Fruit fly (Drosophila melanogaster) whole organism, larva: ENCODE measurements around the gene Bin1.

Experiments used
- noc ChIP-seq: fragments of 200-800 bp; sonication (Bioruptor generic); optimal IDR thresholded peaks from 3 replicates; lab custom pipeline; 2019; ENCODE audit warnings: missing biosample characterization, mild to moderate bottlenecking, missing genetic modification characterization, moderate library complexity

Gene Bin1

DNA sequence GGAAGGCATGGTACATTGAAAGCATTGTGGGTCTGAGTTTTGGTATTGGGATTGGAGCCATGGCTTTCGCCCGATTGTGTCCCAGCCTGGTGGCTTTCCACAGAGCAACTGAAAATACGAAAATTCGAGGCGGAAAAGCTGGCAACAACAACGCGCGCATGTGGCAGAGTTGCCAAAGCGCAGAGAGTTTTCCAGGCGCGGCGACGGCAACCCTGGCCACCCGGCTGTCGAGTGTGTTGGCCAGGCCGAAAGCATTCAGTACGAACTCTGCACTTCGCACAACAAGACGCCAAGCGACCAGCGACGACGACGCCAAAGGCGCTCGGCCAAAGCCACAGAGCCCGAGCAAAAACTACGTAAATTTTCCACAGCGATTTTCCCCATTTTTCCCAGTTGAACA lies 36.4 kb upstream of the Bin1 start:
- no peak for TF ChIP-seq noc (tag; lab: Kevin White, UChicago)

DNA sequence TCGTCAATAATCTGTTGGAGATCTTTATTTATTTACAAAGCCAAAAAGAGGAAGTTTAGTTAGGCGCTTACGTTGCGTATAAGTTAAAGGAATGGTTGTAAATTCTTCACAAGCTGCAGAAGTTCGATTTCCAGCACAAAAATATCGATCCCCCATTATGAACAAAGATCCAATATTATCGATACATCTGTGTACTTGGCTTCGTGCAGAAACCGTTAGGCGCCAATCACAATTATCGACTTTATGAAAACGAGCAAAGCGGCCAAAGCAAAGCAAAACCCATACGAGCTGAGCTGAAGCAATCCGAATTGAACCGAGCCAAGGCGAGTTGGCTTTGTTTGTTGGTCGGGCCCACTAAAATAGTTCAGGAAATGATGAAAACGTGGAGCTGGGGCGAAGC lies 36.0 kb upstream of the Bin1 start, which contains the start of gene tara:
Gene tara, plus strand, starts transcription at position 301 of the 400 bp plus-strand sequence.
- no peak for TF ChIP-seq noc (tag; lab: Kevin White, UChicago)

- TF ChIP-seq noc (tag; lab: Kevin White, UChicago), result peak; percentile 95
Observed at dm6 chr3R:16224415-16225165, 35.2 kb upstream of the Bin1 start.

DNA sequence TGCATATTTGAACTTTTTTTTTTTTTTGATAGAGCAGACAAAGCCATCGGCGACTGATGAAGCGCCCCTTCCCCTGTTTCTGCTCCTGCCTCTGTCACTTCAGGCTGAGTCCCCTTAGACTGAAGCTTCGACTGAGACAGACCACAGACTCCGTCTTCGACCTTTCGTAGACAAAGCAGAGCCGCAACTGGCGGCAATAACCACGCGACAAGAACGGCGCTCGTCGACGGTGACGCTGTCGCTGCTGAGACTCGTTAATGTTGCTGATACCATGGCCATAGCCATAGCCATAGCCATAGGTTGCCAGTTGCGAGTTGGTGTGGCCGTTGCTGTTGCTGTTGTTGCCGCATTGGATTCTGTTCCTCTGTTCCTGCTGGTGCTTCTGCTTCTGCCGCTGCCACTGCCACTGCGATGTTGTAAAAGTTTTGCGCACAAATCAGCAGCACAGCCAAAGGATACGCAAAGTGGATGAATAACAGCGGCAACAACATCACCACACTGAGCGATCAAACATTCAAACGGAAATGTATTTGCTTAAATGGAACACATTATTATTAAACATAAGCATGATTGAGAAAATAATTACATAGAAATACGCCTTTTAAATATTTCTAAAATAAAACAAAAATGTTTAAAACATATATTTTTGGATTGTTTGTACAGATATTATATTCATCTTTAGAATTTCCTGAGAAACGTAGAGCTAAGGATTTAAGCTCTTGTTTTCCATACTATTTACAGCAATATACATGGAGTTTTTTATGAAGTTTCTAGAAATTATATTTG lies 34.1 kb upstream of the Bin1 start:
- no peak for TF ChIP-seq noc (tag; lab: Kevin White, UChicago)

DNA sequence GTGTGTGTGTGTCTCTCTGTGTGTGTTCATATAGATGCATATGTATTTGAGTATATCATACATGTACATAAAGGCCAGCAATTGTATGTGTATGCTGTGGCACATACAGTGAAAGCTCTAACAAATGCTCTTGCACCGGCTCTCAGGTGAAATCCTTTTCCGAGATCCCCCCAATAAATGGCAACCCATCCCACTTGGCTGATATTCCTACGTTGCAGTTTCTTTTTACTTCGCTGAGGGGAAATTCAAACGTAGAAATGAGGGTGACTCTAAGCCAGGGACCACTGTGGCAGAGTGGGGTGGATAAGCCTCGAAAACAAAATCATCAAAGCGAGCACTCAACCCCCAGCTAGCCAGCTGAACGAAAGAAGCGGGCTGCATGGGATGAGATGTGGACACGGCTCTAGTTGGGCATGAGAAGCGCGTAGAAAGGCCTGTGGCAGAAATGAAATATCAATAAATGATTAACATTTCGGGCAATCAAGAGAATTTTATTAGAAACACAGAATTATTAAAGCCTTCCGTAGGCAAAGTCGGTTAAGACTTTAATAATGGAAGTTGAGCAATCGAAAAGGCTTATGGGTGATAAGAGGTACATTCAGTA lies 33.0 kb upstream of the Bin1 start:
- TF ChIP-seq noc (tag; lab: Kevin White, UChicago), result peak; percentile 84

DNA sequence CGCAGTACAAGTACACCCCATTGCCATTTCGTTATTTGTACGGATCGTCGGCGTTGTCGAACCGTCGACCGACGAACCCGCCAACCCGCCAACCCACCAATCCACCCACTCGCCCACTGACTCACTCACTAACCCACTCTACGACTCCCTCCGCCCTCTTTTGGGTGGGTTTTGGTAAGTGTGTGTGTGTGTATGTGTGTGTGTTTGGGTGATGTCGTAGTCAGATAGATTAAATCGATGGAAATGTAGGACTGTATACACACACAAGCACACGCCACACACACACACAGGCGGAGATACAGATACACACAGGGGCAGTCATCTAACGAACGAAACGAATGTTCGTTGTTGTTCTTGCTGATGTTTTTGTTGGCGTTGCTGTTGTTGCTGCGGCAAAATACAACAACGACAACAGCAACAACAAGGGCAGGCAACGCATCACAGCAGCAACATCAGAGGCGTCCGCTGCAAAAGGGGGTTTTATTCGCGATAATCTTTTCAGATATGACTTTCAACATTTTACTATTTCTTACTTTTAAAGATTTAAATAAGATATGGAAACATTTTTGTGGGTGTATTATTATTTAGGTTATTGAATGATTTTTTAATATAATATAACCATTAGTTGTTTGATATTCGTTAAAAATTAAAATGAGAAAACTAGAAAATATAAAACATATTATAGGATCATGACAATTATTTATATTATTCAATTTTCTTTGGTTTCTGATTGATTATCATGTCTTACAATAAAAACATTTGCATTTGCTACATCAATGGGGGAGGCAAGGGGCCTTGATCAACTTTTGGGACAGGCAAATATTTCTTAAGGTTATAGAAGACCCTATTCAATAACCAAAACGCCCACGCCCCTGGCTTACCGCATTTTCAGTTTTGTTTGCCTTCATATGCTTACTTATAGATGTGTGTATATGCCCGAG lies 32.3 kb upstream of the Bin1 start:
- TF ChIP-seq noc (tag; lab: Kevin White, UChicago), result peak; percentile 64

- TF ChIP-seq noc (tag; lab: Kevin White, UChicago), result no peak
Observed at dm6 chr3R:16220854-16221253, 31.5 kb upstream of the Bin1 start.

- no peak for TF ChIP-seq noc (tag; lab: Kevin White, UChicago)
Observed at dm6 chr3R:16220050-16220670, 30.8 kb upstream of the Bin1 start.

DNA sequence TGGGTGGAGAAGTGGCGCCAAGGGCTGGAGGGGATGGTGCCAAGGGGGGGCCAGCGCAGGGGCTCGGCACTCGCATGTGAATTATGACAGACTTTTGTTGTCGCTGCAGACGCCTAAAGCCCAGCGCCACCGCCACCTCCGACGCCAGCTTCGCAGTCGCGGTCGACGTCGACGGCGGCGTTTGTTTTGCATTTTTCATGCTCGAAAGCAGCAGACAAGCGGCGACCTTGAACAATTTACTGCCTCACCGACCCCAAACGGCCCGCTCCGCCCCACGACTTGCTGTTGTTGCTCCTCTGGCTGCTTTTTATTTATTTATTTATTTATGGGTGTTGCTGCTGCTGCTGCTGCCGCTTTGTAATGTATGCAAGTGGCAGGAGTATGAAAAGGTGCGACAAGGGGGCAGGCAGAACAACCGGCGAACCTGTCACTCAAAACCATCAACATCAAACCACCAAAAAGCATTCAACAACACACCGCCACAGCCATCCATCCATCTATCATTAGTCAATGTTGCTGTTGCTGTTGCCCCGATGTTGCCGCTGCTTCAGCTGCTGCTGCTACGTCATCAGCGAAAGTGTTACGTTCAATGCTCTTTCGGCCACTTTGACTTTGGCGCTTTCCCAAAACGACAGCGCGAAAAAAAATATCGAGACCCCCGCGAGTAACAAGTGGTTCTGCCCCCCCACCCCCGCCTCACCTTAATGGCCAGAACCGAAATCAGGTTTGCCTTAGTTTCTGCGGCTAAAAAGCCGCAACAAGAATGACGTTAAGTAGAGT lies 29.1 kb upstream of the Bin1 start:
- TF ChIP-seq noc (tag; lab: Kevin White, UChicago), result no peak

dm6 chr3R:16217368-16217767 lies 28.0 kb upstream of the Bin1 start:
- no peak for TF ChIP-seq noc (tag; lab: Kevin White, UChicago)

DNA sequence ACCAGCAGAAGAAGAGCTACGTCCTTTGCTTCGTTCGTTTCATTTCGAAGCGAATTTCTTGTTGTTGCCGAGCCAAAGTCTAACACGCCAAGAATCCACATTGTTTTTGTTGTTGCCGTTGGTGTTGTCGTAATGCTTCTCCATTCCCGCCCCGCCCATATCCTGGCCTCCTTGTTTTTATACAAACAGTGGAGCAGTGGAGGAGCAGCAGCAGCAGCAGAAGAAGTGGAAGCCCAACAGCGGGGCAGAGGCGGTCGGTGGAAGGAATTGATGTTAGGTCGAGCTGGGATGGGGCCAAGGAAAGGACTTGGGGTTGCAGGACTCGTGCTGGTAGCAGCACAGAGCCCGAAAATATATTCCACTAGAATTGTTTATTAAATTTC lies 25.9 kb upstream of the Bin1 start:
- no peak for TF ChIP-seq noc (tag; lab: Kevin White, UChicago)

DNA sequence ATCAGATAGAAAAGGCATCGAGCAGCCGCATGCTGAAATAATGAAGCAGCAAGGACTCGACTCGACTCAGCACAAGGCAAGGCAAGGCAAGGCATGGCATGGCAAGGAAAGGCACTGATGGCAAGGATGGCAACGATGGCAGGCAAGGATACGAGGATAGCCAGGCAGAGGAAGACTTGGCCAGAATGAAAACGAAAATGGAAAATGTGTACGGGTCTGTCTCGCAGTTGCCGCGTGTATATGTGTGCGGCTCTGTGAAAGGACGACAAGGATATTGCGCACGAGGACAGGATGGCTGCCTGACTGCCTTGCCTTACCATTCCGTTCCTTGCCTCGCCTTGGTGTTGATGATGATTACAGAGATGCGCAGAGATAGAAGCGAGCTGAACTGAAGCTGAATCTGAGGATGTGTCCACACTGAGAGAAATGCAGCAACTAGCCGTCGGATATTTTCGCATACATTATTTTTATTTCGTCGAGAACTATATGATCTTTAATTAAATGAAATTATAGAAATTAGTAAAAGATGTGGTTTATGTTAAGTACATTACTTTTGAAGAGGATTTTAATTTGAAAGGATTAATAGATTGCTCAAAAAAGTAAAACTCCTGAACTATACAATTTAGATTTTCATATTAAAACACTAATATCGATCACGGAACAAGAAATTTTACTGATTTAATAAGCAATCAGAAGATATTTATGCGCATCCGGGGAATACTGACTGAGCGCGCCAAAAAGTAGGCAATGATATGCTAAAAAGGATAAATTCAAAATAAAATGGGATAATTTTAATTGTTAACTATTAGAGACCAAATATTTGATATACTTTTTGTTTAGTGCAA lies 25.3 kb upstream of the Bin1 start:
- TF ChIP-seq noc (tag; lab: Kevin White, UChicago), result no peak

- TF ChIP-seq noc (tag; lab: Kevin White, UChicago), result no peak
Observed at dm6 chr3R:16213792-16214473, 24.6 kb upstream of the Bin1 start.
